Worm (Caenorhabditis elegans) whole organism, L1 larva: Measurements from ENCODE around the gene grl-15.
A peak's percentile ranks its signal among the peaks of the same experiment; 100 is the strongest.

Experiments used
- C04F5.9 ChIP-seq: sonication (generic microtip); optimal IDR thresholded peaks from 2 replicates; lab custom pipeline; 2016; ENCODE audit warnings: missing genetic modification characterization, missing compliant biosample characterization
- C16A3.4 ChIP-seq: fragments of 150-350 bp; optimal IDR thresholded peaks from 2 replicates; lab custom pipeline; 2014; ENCODE audit warnings: missing biosample characterization, missing genetic modification characterization
- Y116A8C.19 ChIP-seq: sonication (generic microtip); optimal IDR thresholded peaks from 2 replicates; lab custom pipeline; 2016; ENCODE audit warnings: missing compliant biosample characterization, missing genetic modification characterization, borderline replicate concordance
- alr-1 ChIP-seq: fragments of 200-800 bp; sonication (Bioruptor generic); optimal IDR thresholded peaks from 2 replicates; lab custom pipeline; 2018; ENCODE audit warnings: borderline replicate concordance, mild to moderate bottlenecking, missing genetic modification characterization, missing compliant biosample characterization
- aly-2 ChIP-seq: fragments of 150-350 bp; optimal IDR thresholded peaks from 2 replicates; lab custom pipeline; 2014; ENCODE audit warnings: missing biosample characterization, missing genetic modification characterization
- ama-1 ChIP-seq: fragments of 150-350 bp; optimal IDR thresholded peaks from 2 replicates; lab custom pipeline; 2014
- ceh-63 ChIP-seq: fragments of 200-800 bp; sonication (Bioruptor generic); optimal IDR thresholded peaks from 2 replicates; lab custom pipeline; 2018; ENCODE audit warnings: mild to moderate bottlenecking, missing genetic modification characterization, missing compliant biosample characterization
- ceh-8 ChIP-seq: fragments of 200-800 bp; sonication (Bioruptor generic); optimal IDR thresholded peaks from 2 replicates; lab custom pipeline; 2018; ENCODE audit warnings: mild to moderate bottlenecking, missing genetic modification characterization, moderate library complexity, missing compliant biosample characterization
- ceh-82 ChIP-seq, 3 experiments: fragments of 150-350 bp in 1 of 3; sonication (generic microtip) in 2 of 3; optimal IDR thresholded peaks; 2 replicates each; lab custom pipeline; 2014 to 2017; ENCODE audit warnings: missing biosample characterization in 3 of 3, missing genetic modification characterization in 3 of 3
- ceh-88 ChIP-seq: fragments of 200-800 bp; sonication (Bioruptor generic); IDR thresholded peaks from 2 replicates; pipeline ENCODE4 v1.3.6; 2022; ENCODE audit warnings: missing genetic modification characterization, missing compliant biosample characterization
- ceh-90 ChIP-seq: sonication (generic microtip); optimal IDR thresholded peaks from 2 replicates; lab custom pipeline; 2016; ENCODE audit warnings: missing genetic modification characterization, missing compliant biosample characterization
- ces-1 ChIP-seq: fragments of 150-350 bp; optimal IDR thresholded peaks from 2 replicates; lab custom pipeline; 2014; ENCODE audit warnings: missing biosample characterization, missing genetic modification reagents, missing genetic modification characterization
- dpl-1 ChIP-seq, 3 experiments: fragments of 150-350 bp in 2 of 3; sonication (generic microtip) in 1 of 3; optimal IDR thresholded peaks; 2 replicates each; lab custom pipeline; 2014 to 2017; ENCODE audit warnings: missing biosample characterization in 3 of 3, missing genetic modification characterization in 3 of 3, missing genetic modification reagents in 3 of 3
- efl-3 ChIP-seq: fragments of 200-800 bp; sonication (Bioruptor generic); optimal IDR thresholded peaks from 2 replicates; lab custom pipeline; 2018; ENCODE audit warnings: mild to moderate bottlenecking, missing genetic modification characterization, missing compliant biosample characterization
- egl-13 ChIP-seq: sonication (generic microtip); optimal IDR thresholded peaks from 2 replicates; lab custom pipeline; 2016; ENCODE audit warnings: missing genotype, missing genetic modification reagents, missing genetic modification characterization, missing compliant biosample characterization
- egl-27 ChIP-seq, 2 experiments: fragments of 150-350 bp in 1 of 2; sonication (generic microtip); optimal IDR thresholded peaks; 3 replicates each; lab custom pipeline; 2017 to 2018; ENCODE audit warnings: missing biosample characterization in 2 of 2, missing genetic modification characterization in 2 of 2, missing genetic modification reagents in 2 of 2
- elt-2 ChIP-seq: sonication (generic microtip); optimal IDR thresholded peaks from 2 replicates; lab custom pipeline; 2016; ENCODE audit warnings: missing genetic modification characterization, mild to moderate bottlenecking, inconsistent platforms, missing compliant biosample characterization, missing genetic modification reagents
- fkh-4 ChIP-seq: sonication (generic microtip); optimal IDR thresholded peaks from 2 replicates; lab custom pipeline; 2016; ENCODE audit warnings: missing compliant biosample characterization, missing genetic modification characterization, borderline replicate concordance
- fos-1 ChIP-seq: fragments of 150-350 bp; optimal IDR thresholded peaks from 2 replicates; lab custom pipeline; 2014; ENCODE audit warnings: missing biosample characterization, missing genetic modification characterization
- grh-1 ChIP-seq: fragments of 200-800 bp; sonication (Bioruptor generic); IDR thresholded peaks from 2 replicates; pipeline ENCODE4 v1.3.6; 2022; ENCODE audit warnings: missing genetic modification reagents, missing genetic modification characterization, missing compliant biosample characterization
- hlh-4 ChIP-seq: sonication (generic microtip); optimal IDR thresholded peaks from 2 replicates; lab custom pipeline; 2016; ENCODE audit warnings: mild to moderate bottlenecking, missing genetic modification characterization, missing compliant biosample characterization
- hpl-2 ChIP-seq: fragments of 150-350 bp; optimal IDR thresholded peaks from 2 replicates; lab custom pipeline; 2014; ENCODE audit warnings: missing biosample characterization, missing genetic modification reagents, missing genetic modification characterization
- irx-1 ChIP-seq: sonication (generic microtip); optimal IDR thresholded peaks from 2 replicates; lab custom pipeline; 2016; ENCODE audit warnings: missing genetic modification characterization, missing compliant biosample characterization
- isw-1 ChIP-seq: fragments of 200-800 bp; sonication (Bioruptor generic); IDR thresholded peaks from 2 replicates; pipeline ENCODE4 v1.3.6; 2022; ENCODE audit warnings: missing genetic modification characterization, missing compliant biosample characterization
- jun-1 ChIP-seq: fragments of 150-350 bp; optimal IDR thresholded peaks from 2 replicates; lab custom pipeline; 2014; ENCODE audit warnings: missing biosample characterization, missing genetic modification reagents, missing genetic modification characterization
- lin-13 ChIP-seq: fragments of 150-350 bp; optimal IDR thresholded peaks from 2 replicates; lab custom pipeline; 2014; ENCODE audit warnings: missing biosample characterization, missing genetic modification reagents, missing genetic modification characterization
- lin-35 ChIP-seq, 2 experiments: fragments of 150-350 bp; optimal IDR thresholded peaks; 2 replicates each; lab custom pipeline; 2014; ENCODE audit warnings: missing biosample characterization in 2 of 2, missing genetic modification characterization in 2 of 2, missing genetic modification reagents in 2 of 2
- mdl-1 ChIP-seq, 2 experiments: fragments of 150-350 bp; optimal IDR thresholded peaks; 2 replicates each; lab custom pipeline; 2014 to 2017; ENCODE audit warnings: missing biosample characterization in 2 of 2, missing genetic modification characterization in 2 of 2, inconsistent platforms in 1 of 2
- mef-2 ChIP-seq: fragments of 150-350 bp; optimal IDR thresholded peaks from 2 replicates; lab custom pipeline; 2014; ENCODE audit warnings: missing biosample characterization, missing genetic modification characterization
- nhr-11 ChIP-seq: fragments of 150-350 bp; optimal IDR thresholded peaks from 2 replicates; lab custom pipeline; 2014; ENCODE audit warnings: missing biosample characterization, missing genetic modification characterization
- nhr-12 ChIP-seq: sonication (generic microtip); optimal IDR thresholded peaks from 2 replicates; lab custom pipeline; 2017; ENCODE audit warnings: missing biosample characterization, missing genetic modification characterization
- nhr-19 ChIP-seq: fragments of 200-800 bp; sonication (Bioruptor generic); conservative IDR thresholded peaks from 2 replicates; pipeline ENCODE4 v1.3.6; 2022; ENCODE audit warnings: missing genetic modification characterization, missing compliant biosample characterization
- nhr-20 ChIP-seq: sonication (generic microtip); optimal IDR thresholded peaks from 2 replicates; lab custom pipeline; 2016; ENCODE audit warnings: mild to moderate bottlenecking, missing genetic modification characterization, missing compliant biosample characterization
- nhr-47 ChIP-seq: sonication (generic microtip); optimal IDR thresholded peaks from 2 replicates; lab custom pipeline; 2016; ENCODE audit warnings: mild to moderate bottlenecking, missing genetic modification characterization, moderate library complexity, missing compliant biosample characterization
- nhr-71 ChIP-seq: sonication (generic microtip); optimal IDR thresholded peaks from 2 replicates; lab custom pipeline; 2016; ENCODE audit warnings: mild to moderate bottlenecking, missing genetic modification characterization, moderate library complexity, missing compliant biosample characterization
- nhr-76 ChIP-seq: sonication (generic microtip); optimal IDR thresholded peaks from 2 replicates; lab custom pipeline; 2017; ENCODE audit warnings: missing biosample characterization, missing genetic modification characterization
- nhr-85 ChIP-seq: sonication (generic microtip); peaks from one replicate; lab custom pipeline; 2016; ENCODE audit warnings: missing genetic modification characterization, inconsistent platforms, missing compliant biosample characterization
- nhr-90 ChIP-seq: sonication (generic microtip); optimal IDR thresholded peaks from 2 replicates; lab custom pipeline; 2016; ENCODE audit warnings: mild to moderate bottlenecking, missing genetic modification characterization, missing compliant biosample characterization; ENCODE audit not compliant: poor library complexity
- pag-3 ChIP-seq: sonication (generic microtip); optimal IDR thresholded peaks from 2 replicates; lab custom pipeline; 2017; ENCODE audit warnings: missing genetic modification characterization, mild to moderate bottlenecking, missing compliant biosample characterization, antibody characterized with exemption, borderline replicate concordance; ENCODE audit not compliant: insufficient read depth
- rnt-1 ChIP-seq: sonication (generic microtip); optimal IDR thresholded peaks from 2 replicates; lab custom pipeline; 2016; ENCODE audit warnings: mild to moderate bottlenecking, missing genetic modification characterization, moderate library complexity, missing compliant biosample characterization
- snpc-4 ChIP-seq: fragments of 150-350 bp; optimal IDR thresholded peaks from 2 replicates; lab custom pipeline; 2014; ENCODE audit warnings: missing biosample characterization, missing genetic modification characterization
- sox-4 ChIP-seq: sonication (generic microtip); optimal IDR thresholded peaks from 2 replicates; lab custom pipeline; 2016; ENCODE audit warnings: missing genetic modification characterization, missing compliant biosample characterization
- sptf-1 ChIP-seq: fragments of 150-350 bp; optimal IDR thresholded peaks from 2 replicates; lab custom pipeline; 2014; ENCODE audit warnings: missing biosample characterization, missing genetic modification characterization
- sup-37 ChIP-seq: fragments of 200-800 bp; sonication (Bioruptor generic); optimal IDR thresholded peaks from 2 replicates; lab custom pipeline; 2018; ENCODE audit warnings: mild to moderate bottlenecking, missing genetic modification characterization, missing compliant biosample characterization
- tbx-2 ChIP-seq: sonication (generic microtip); optimal IDR thresholded peaks from 2 replicates; lab custom pipeline; 2016; ENCODE audit warnings: missing genetic modification characterization, missing compliant biosample characterization
- tlp-1 ChIP-seq: fragments of 150-350 bp; optimal IDR thresholded peaks from 2 replicates; lab custom pipeline; 2014; ENCODE audit warnings: missing biosample characterization, missing genetic modification characterization
- unc-130 ChIP-seq: fragments of 150-350 bp; optimal IDR thresholded peaks from 2 replicates; lab custom pipeline; 2017; ENCODE audit warnings: missing biosample characterization, missing genetic modification characterization, inconsistent platforms
- unc-62 ChIP-seq: fragments of 150-350 bp; optimal IDR thresholded peaks from 2 replicates; lab custom pipeline; 2014; ENCODE audit warnings: missing biosample characterization, missing genetic modification reagents, missing genetic modification characterization
- xbp-1 ChIP-seq: sonication (generic microtip); optimal IDR thresholded peaks from 2 replicates; lab custom pipeline; 2016; ENCODE audit warnings: missing genetic modification characterization, missing compliant biosample characterization
- zag-1 ChIP-seq: fragments of 150-350 bp; optimal IDR thresholded peaks from 2 replicates; lab custom pipeline; 2014; ENCODE audit warnings: missing biosample characterization, missing genetic modification characterization
- zip-4 ChIP-seq: fragments of 200-800 bp; sonication (Bioruptor generic); optimal IDR thresholded peaks from 2 replicates; lab custom pipeline; 2018; ENCODE audit warnings: mild to moderate bottlenecking, missing genetic modification characterization, moderate library complexity, missing compliant biosample characterization
- ztf-11 ChIP-seq, 2 experiments: sonication (generic microtip); optimal IDR thresholded peaks; 2 replicates each; lab custom pipeline; 2016 to 2017; ENCODE audit warnings: missing genetic modification characterization in 2 of 2, missing biosample characterization in 1 of 2, missing compliant biosample characterization in 1 of 2

The grl-15 gene

DNA sequence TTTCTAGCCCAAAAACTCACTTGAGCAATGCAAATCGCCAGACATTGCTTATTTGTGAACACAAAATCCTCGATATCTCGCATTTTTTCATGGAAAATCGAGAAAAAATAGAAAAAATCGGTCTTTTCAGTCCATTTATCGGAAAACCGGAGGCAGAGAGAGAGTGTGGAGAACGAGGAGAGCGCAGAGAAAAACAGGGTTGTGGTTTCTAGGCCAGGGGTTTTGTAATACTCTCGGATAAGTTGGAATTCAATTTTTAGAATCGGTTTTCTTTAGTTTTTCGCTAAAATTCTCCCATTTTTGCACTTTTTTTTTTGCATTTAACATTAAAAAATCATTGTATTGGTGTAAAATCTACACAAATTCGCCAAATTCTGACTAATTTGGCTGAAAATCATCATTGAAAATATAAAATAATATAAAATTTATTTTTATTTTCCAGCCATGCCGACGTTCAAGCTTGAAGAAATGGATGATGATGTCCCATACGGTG is 37.8 kb upstream of the grl-15 start, which contains the start of the genes Y75B8A.24 and Y75B8A.25:
Gene Y75B8A.24 (minus strand): TSS at position 155 of the 493 bp plus-strand sequence.
Gene Y75B8A.25 (plus strand): TSS at position 443 of the 493 bp plus-strand sequence.
- TF ChIP-seq nhr-85 (peak; percentile 95), snpc-4 (tag; lab: Kevin White, UChicago) (peak; percentile 87), hpl-2 (GFP tag; lab: Kevin White, UChicago) (no peak), tbx-2 (tag; lab: Kevin White, UChicago) (peak; percentile 93), tlp-1 (tag; lab: Kevin White, UChicago) (no peak), nhr-19 (GFP tag; lab: Robert Waterston, UW) (peak; percentile 86), mef-2 (tag; lab: Kevin White, UChicago) (no peak), ceh-90 (tag; lab: Kevin White, UChicago) (peak; percentile 95), irx-1 (tag; lab: Kevin White, UChicago) (peak; percentile 96), sptf-1 (tag; lab: Kevin White, UChicago) (no peak), efl-3 (GFP tag; lab: Kevin White, UChicago) (peak; percentile 65), isw-1 (GFP tag; lab: Robert Waterston, UW) (peak; percentile 81), zip-4 (peak; percentile 31), aly-2 (peak; percentile 81), jun-1 (tag; lab: Kevin White, UChicago) (peak; percentile 66), unc-130 (tag; lab: Kevin White, UChicago) (no peak), sox-4 (tag; lab: Kevin White, UChicago) (peak; percentile 92), ztf-11 (tag; optimal IDR thresholded peaks at IDR 0.05; lab: Kevin White, UChicago) (peak in 1 of 2 experiments; percentile 95), ceh-82 (tag; optimal IDR thresholded peaks at IDR 0.05; lab: Kevin White, UChicago) (peak; percentile 54 to 73 (median 72)), ama-1 (lab: Kevin White, UChicago) (no peak), grh-1 (GFP tag; lab: Robert Waterston, UW) (peak; percentile 87), elt-2 (tag; lab: Kevin White, UChicago) (peak; percentile 69), ceh-8 (GFP tag; lab: Kevin White, UChicago) (peak; percentile 43), rnt-1 (tag; lab: Kevin White, UChicago) (peak; percentile 99), hlh-4 (tag; lab: Kevin White, UChicago) (peak; percentile 36), mdl-1 (tag; optimal IDR thresholded peaks at IDR 0.05; lab: Kevin White, UChicago) (peak in 1 of 2 experiments; percentile 34), C04F5.9 (tag; lab: Kevin White, UChicago) (peak; percentile 89), lin-35 (GFP tag; optimal IDR thresholded peaks at IDR 0.05; lab: Kevin White, UChicago) (peak; percentile 83 to 84), ces-1 (GFP tag; lab: Kevin White, UChicago) (no peak), pag-3 (no peak), dpl-1 (GFP tag; optimal IDR thresholded peaks at IDR 0.05; lab: Kevin White, UChicago) (peak; percentile 76 to 84 (median 83)), nhr-90 (peak; percentile 95), nhr-71 (tag; lab: Kevin White, UChicago) (peak; percentile 92), fos-1 (tag; lab: Kevin White, UChicago) (peak; percentile 26), Y116A8C.19 (tag; lab: Kevin White, UChicago) (peak; percentile 78), egl-27 (tag; optimal IDR thresholded peaks at IDR 0.05; lab: Kevin White, UChicago) (no peak), zag-1 (tag; lab: Kevin White, UChicago) (no peak), lin-13 (GFP tag; lab: Kevin White, UChicago) (peak; percentile 46), fkh-4 (tag; lab: Kevin White, UChicago) (peak; percentile 97), ceh-63 (GFP tag; lab: Kevin White, UChicago) (no peak), sup-37 (GFP tag; lab: Kevin White, UChicago) (peak; percentile 75), nhr-11 (tag; lab: Kevin White, UChicago) (peak; percentile 48), nhr-12 (tag; lab: Kevin White, UChicago) (no peak), nhr-76 (tag; lab: Kevin White, UChicago) (no peak), nhr-20 (tag; lab: Kevin White, UChicago) (peak; percentile 84), unc-62 (GFP tag; lab: Kevin White, UChicago) (peak; percentile 14), ceh-88 (GFP tag; lab: Robert Waterston, UW) (peak; percentile 38; the same call in 1 of the 2 replicates), xbp-1 (tag; lab: Kevin White, UChicago) (peak; percentile 88), nhr-47 (tag; lab: Kevin White, UChicago) (peak; percentile 95), alr-1 (no peak), egl-13 (tag; lab: Kevin White, UChicago) (peak; percentile 93), C16A3.4 (tag; lab: Kevin White, UChicago) (peak; percentile 21)
